Fruit fly (Drosophila melanogaster): Measurements from ENCODE around the gene CG5391.
A peak's percentile ranks its signal among the peaks of the same experiment; 100 is the strongest.
"Not testable (repeated sequence)": the region's sequence is repeated elsewhere in the genome, so short reads cannot be mapped to it uniquely, and the experiment has no call there.

Gene CG5391

DNA sequence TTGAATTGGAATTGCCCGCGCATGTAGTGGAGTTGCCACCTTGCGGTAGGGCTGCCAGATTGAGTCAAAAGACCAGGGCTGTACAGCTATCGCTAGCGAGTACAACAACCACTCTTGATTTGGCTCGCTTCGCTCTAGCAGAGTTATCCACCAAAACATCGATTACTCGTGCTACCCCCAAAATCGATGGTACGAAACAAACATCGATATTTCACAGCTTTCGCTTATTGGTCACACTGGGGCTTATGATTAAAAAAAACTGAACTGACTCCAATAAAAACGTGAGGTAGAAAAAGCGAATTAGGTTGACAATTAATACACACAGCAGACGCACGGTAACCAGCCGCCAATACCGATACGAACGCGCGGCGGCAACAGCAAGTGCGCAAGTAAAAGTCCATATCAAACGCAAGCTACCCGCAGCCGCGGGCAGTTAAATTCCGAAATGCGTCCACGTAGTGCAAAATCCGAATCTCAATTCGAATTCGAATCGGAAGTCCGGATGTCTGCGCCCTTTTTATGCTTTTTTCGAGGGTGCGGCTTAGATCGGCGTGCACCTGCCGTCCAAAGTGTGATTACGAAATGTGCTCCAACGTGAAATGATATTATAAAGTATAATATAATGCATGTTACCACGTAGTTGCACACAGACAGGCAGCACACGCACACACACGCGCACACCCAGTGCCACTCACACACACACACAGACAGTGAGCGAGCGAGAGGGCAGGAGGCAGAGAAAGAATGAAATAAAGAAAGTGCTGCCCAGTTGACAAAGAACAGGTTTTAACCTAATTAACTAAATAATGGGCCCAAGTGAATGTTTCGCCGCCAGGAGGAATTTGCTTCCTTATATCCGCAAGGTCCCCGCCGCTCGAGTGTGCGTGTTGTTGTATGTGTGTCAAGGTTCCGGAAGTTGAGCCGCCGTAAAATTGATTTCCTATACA lies 22.8 kb upstream of the CG5391 start, which contains the start of gene Sar1:
Gene Sar1, plus strand, starts transcription at position 222 of the 947 bp plus-strand sequence.
- peak; percentile 14 for TF ChIP-seq CG17801 (GFP tag; optimal IDR thresholded peaks at IDR 0.05; ENCODE audit: partially characterized antibody)

DNA sequence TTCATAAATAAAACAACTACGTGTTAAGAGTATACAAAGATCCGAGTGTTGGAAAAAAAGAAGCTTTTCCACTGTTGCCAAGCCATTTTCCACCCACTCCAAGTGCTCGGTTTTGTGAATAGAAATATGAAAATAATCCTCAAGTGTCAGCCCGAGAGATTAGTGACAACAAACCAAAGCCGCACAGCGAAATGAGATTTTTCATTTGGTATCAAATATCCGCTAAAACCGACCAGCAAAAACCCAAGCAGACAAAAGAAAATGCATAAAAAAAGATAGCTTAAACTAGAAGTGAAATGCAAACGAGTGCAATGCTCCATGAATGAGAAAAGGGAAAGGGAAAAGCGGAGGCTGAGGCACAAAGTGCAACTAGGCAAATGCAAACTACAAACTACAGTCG lies 17.4 kb upstream of the CG5391 start, which contains the start of gene rdhB:
Gene rdhB, plus strand, starts transcription at position 301 of the 400 bp plus-strand sequence.
- no peak for TF ChIP-seq CG17801 (GFP tag; optimal IDR thresholded peaks at IDR 0.05; ENCODE audit: partially characterized antibody)

DNA sequence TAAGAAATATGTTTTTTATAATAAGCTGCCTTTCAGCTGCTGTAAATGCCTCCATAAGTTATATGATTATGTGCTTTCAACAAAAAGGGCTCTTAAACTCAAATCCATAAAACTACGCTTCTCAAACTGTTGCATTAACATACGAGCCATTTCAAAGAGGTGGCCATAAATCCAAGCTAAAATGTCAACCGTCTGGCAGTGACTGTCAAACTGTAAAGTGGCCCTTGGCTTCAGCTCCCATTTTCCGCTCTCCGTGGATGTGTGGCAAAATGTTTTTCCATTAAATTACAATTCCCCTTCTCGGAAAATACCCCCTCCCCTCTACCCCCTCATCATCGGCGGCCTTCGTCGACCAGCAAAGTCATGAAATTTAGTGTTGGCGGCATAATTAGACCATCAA lies 8.8 kb upstream of the CG5391 start:
- TF ChIP-seq CG17801 (GFP tag; optimal IDR thresholded peaks at IDR 0.05; ENCODE audit: partially characterized antibody) = no peak

DNA sequence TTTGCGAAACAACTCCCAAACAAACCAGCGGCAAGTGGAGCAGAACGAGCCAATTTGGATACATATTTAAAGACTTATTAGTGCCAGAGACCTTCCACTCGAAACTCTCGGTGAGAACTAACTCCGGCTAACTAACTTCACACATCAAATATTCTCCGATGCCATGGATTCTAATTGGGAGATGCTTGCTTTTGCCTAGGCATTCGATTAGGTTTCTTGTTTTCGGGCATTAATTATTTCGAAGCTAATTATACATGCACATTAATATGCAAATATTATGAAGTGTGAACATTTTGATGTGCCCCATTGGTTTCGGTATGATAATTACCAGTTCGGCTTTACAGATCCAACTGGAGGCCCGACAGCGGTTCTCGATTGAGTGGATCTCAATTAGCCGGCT lies 8.2 kb upstream of the CG5391 start, which contains the start of gene CG5386:
Gene CG5386, minus strand, starts transcription at position 101 of the 400 bp plus-strand sequence.
- TF ChIP-seq CG17801 (GFP tag; optimal IDR thresholded peaks at IDR 0.05; ENCODE audit: partially characterized antibody) = no peak

DNA sequence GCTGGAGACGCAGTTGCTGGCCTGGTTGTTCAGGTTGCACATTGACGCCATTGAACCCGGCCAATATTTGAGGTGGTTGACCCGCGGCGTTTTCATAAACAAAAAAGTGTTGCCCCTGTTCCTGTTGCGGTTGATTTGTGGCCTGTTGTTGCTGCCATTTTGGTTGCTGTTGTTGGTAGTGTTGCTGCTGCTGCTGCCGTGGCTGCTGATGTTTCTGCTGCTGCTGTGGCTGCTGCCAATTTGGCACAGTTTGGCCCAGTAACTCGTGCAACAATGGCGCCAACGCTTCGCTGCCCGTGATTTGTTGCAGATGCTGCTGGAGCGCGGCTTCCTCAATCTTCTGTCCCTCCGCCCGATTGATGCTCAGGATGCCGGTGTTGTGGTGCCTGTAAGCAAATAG lies 7.7 kb upstream of the CG5391 start:
- TF ChIP-seq CG17801 (GFP tag; optimal IDR thresholded peaks at IDR 0.05; ENCODE audit: partially characterized antibody) = no peak

DNA sequence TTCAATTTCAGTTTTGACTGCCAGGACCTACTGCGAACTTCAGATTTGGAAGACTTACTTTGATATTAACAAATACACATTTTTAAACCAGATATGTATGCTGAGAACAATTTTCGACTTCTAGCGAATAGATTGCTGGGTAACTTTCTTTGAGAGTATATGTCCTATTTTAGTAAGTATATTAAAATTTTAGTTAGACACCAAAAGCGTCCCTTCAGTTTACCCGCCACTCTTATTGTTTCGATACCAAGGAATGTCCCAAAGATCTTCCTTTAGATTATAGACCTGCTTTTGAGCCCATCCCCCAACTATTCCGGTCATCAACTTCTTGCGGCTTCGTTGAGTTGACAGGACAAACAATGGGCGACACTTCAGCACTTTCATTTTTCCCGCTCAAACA lies 6.3 kb upstream of the CG5391 start, which contains the start of gene CG5388:
Gene CG5388, minus strand, starts transcription at position 101 of the 400 bp plus-strand sequence.
- TF ChIP-seq CG17801 (GFP tag; optimal IDR thresholded peaks at IDR 0.05; ENCODE audit: partially characterized antibody) = no peak

DNA sequence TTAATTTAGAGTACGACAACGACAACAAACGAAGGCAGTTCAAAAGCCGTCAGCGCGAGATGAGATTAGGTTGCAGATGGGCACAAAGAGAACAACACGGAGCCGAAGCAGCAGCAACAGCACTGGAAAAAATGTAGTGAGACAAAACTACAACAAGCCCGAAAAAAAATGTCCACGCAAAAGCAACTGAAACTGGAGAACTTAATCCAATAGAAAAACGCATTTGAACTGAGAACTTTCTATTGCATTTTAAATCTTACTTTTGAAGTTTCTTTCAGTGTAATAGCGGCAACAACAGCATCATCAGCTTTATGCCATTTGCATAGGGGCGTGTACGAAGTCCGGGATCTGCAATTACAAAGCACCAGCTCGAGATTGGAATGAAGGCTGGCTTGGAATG lies 5.6 kb upstream of the CG5391 start:
- TF ChIP-seq CG17801 (GFP tag; optimal IDR thresholded peaks at IDR 0.05; ENCODE audit: partially characterized antibody) = no peak

DNA sequence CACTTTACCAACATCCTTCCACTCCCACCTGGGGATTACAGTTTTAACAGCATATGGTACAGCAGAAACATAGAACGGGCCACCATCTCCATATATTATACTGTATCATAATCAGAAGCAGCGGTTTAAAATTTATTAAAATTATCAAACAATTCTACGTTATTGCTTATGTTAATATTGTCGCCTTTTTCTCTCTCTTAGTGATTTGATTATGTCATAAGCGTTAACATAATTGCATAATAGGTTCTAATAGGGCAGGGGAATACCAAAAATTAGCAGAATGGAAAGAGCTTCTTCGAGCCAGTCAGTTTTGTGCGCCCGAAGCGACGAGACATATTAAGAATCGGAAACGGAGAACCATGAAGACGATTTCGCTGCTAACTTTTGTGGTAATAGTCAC lies 2.3 kb downstream of the CG5391 start, which contains the start of gene CG13862:
Gene CG13862, plus strand, starts transcription at position 301 of the 400 bp plus-strand sequence.
- no peak for TF ChIP-seq CG17801 (GFP tag; optimal IDR thresholded peaks at IDR 0.05; ENCODE audit: partially characterized antibody)

DNA sequence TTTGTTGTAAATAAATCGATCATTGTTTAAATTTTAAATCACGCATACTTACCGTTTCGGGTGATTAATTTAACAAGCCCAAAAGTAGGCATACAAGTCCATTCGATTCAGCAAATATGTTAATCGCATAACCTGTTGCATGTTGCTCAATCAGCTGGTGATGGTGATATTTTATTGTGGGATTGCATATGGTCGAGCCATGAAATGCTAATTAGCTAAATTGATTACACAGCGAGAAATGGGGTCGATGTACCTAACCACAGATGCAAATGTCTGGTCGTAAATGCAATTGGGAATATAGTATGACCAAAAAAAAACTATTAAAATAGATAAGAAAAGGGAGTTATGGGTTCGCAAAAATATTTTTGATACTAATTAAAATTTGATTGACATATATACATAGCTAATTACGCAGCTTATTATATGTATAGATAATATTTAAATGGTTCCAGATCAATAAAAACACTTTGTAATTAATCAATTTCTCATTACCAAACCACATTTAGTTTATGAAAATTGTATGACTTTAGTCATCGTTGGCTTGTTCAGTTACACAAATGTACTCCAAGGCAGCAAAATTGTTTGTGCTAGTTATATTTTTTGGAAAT lies 3.3 kb downstream of the CG5391 start, which contains the start of gene CG33721:
Gene CG33721, plus strand, starts transcription at position 558 of the 608 bp plus-strand sequence.
- TF ChIP-seq CG17801 (GFP tag; optimal IDR thresholded peaks at IDR 0.05; ENCODE audit: partially characterized antibody) = no peak

DNA sequence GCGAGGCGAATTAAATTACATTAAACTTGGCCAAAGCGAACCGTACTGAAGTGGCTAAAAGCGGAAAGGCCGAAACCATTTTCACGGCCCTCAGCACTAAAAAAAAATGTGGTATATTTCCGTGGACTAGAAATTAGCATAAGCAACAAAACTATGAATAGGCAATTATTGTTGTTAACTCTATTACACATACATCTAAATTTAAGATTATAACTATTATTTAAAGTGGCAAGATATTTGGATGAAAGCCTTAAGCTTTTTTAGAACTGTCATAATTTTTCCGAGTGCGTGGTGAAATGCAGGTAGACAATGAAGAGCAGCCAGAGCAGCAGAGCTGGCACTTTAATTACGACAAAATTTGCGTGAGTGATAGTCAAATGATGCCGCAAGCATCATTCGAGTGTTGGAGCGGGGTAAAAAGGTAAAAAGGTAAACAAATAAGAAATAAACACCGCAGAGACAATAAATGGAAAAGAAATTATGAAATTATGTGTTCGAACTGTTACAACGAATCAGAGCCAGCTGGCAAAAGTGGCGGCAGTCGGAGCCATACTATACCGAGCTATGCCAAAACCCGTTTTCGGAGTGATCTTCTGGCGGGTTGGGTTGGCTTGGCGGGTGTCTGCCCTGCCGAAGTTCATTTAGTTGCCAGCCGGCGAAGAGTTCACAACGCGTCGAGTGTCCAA lies 5.1 kb downstream of the CG5391 start, which contains the start of gene CG7080:
Gene CG7080, plus strand, starts transcription at position 636 of the 686 bp plus-strand sequence.
- TF ChIP-seq CG17801 (GFP tag; optimal IDR thresholded peaks at IDR 0.05; ENCODE audit: partially characterized antibody) = no peak

DNA sequence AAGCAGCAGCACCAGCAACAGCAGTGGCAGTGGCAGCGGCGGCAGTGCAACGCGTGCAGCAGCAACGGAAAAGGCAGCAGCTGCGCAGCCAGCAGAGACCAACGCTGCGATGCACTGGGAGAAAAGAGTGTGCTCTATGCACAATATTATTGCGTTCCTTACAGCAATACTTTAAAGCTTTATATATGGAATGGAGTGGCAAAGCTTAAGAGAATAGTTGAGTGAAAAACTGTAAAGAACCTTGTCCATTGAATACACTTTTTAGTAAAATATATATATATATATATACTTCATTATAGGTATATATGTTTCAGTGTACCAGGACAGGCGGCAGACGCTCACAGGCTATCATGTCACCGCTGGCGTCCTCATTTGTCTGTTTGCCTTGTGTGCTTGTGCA lies 9.2 kb downstream of the CG5391 start:
- no peak for TF ChIP-seq CG17801 (GFP tag; optimal IDR thresholded peaks at IDR 0.05; ENCODE audit: partially characterized antibody)

DNA sequence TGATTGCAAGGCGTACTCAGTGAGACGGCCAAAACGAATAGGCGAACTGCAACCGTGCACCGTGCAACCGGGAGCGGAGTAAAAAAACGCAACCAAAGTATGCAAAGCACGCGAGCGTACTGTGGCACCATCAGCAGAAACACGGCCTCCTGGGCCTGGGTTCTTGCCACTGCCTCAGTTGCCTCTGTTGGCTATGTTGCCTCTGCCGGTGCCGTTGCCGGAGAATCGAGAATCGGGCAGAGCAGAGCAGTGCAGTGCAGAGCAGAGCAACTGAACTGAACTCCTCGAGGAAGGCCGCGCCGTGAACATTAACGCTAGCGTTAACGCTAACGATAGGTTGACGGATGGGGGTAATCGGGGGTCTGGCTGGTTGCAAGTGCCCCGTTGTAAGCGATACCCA lies 10.0 kb downstream of the CG5391 start, which contains the start of gene CG34377:
Gene CG34377, minus strand, starts transcription at position 101 of the 400 bp plus-strand sequence.
- no peak for TF ChIP-seq CG17801 (GFP tag; optimal IDR thresholded peaks at IDR 0.05; ENCODE audit: partially characterized antibody)

DNA sequence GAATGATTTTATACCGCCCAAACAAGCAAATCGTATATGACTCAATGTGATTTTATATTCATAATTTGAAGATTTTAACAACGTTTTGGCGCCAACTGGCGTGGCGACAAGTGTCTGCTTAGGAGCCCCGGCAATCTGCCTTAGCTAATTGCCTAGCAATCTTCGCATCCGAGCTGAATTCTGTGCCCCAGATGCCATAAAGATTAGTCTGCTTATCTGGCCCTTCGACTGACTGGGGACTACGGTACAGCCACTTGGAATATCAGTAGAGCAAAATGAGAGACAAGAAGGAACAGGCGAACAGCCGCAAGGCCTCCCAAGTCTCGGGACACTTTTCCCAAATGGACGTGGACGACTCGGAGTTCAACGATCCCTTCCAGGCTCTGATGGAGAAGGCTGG lies 33.9 kb downstream of the CG5391 start:
- no peak for TF ChIP-seq CG17801 (GFP tag; optimal IDR thresholded peaks at IDR 0.05; ENCODE audit: partially characterized antibody)

DNA sequence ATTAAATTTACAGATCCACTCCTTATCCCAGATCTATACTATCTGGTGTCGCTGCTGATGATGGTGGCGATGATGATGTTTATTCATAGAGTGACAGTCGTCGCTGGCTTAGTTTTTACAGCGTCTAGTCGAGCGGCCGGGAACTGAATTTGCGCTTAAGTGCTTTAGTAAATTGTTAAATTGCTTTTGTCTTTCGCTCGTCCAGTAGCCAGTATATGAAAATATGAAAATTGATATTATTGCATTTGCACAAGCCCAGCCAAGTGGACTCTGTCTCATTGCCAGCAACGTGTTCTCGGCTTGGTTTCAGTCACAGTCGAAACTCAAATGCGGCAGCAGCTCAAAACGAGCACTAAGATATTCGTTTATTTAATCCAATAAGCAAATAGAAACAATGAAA lies 35.4 kb downstream of the CG5391 start, which contains the start of gene CG7084:
Gene CG7084, plus strand, starts transcription at position 301 of the 400 bp plus-strand sequence.
- not testable (repeated sequence) for TF ChIP-seq CG17801 (GFP tag; optimal IDR thresholded peaks at IDR 0.05; ENCODE audit: partially characterized antibody)

DNA sequence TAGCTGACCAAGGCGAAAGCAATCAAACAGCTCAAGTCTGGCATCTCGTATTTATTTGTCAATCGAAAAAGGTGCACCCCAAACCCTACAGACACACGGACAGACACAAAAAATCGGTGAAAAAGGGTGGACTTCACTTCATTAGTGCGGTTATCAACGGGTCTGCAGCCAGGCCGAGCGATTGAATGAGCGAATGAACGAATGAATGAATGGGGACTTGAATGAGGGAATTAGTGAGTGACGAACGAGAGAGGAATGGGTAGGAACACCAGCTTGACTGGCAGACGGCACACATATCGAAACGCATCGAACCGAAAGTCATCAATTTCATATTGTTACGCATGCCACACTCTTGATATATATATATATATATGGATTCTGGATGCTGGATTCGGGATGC lies 45.6 kb downstream of the CG5391 start:
- TF ChIP-seq CG17801 (GFP tag; optimal IDR thresholded peaks at IDR 0.05; ENCODE audit: partially characterized antibody) = no peak

Data from ovary, adult (tissue).